Fruit fly (Drosophila melanogaster): ENCODE data around the gene CG14628.

DNA sequence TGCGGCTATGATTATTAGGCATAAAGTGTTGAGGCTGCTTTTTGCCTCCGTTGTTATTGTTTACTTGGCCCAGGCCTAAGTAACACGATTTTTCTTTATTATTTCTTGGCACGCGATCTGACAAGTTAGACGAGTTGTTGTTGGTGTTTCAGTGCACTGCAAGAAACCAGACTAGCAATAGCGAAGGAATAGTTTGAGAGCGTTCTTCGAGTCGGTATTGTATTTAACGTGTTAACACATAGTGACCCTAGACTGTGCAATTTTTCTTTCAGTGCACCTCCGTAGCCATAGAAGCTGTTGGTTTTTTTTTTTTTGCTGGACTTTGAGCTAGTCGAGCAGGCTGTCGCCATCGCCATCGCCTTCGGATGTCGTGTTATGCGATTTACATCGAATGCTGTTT lies 26.3 kb upstream of the CG14628 start:
- no peak for TF ChIP-seq pad (GFP tag; optimal IDR thresholded peaks at IDR 0.05)
- peak; percentile 50 for TF ChIP-seq CG7045 (GFP tag; optimal IDR thresholded peaks at IDR 0.05)
- no peak for TF ChIP-seq bab1 (GFP tag; optimal IDR thresholded peaks at IDR 0.05)
- no peak for TF ChIP-seq CG14711 (tag; optimal IDR thresholded peaks at IDR 0.05)
- no peak for TF ChIP-seq ovo (GFP tag; optimal IDR thresholded peaks at IDR 0.05)
- TF ChIP-seq Mnt (GFP tag; optimal IDR thresholded peaks at IDR 0.05), result no peak
- no peak for TF ChIP-seq CG1620 (GFP tag; optimal IDR thresholded peaks at IDR 0.05)
- no peak for TF ChIP-seq cic (GFP tag; optimal IDR thresholded peaks at IDR 0.05)
- no peak for TF ChIP-seq kay (GFP tag; ENCODE audit: borderline replicate concordance)

Measured in whole organism, adult.